Fruit fly (Drosophila melanogaster) whole organism: ENCODE measurements around the gene 2mit.

Source experiments
- CG8478 ChIP-seq: fragments of >200 bp; optimal IDR thresholded peaks from 2 replicates; lab custom pipeline; 2018; ENCODE audit warnings: inconsistent platforms
- EcR ChIP-seq, 2 experiments: fragments of >200 bp; optimal IDR thresholded peaks; 2 replicates each; lab custom pipeline; 2017; ENCODE audit warnings: missing biosample characterization in 2 of 2, missing genetic modification characterization in 2 of 2, missing genetic modification reagents in 2 of 2
- psq ChIP-seq: fragments of >200 bp; optimal IDR thresholded peaks from 2 replicates; lab custom pipeline; 2017
- usp ChIP-seq: fragments of >200 bp; optimal IDR thresholded peaks from 2 replicates; lab custom pipeline; 2017; ENCODE audit warnings: missing biosample characterization, missing genetic modification characterization, mixed read lengths

dm6 chr3R:13155587-13155986 is at the start of gene 2mit:
- no peak for TF ChIP-seq EcR (GFP tag; optimal IDR thresholded peaks at IDR 0.05; lab: Kevin White, UChicago)
- TF ChIP-seq usp (GFP tag; lab: Kevin White, UChicago), result no peak
- no peak for TF ChIP-seq psq (lab: Kevin White, UChicago)
- no peak for TF ChIP-seq CG8478
